Worm (Caenorhabditis elegans): ENCODE data around the gene F58G1.7.

- no peak for TF ChIP-seq flt-1 (GFP tag; IDR thresholded peaks at IDR 0.05)
- TF ChIP-seq tab-1 (GFP tag; IDR thresholded peaks at IDR 0.05), result no peak
- TF ChIP-seq klf-2 (GFP tag; conservative IDR thresholded peaks at IDR 0.05), result no peak
- TF ChIP-seq T22C8.4 (GFP tag; IDR thresholded peaks at IDR 0.05), result no peak
- TF ChIP-seq ztf-29 (GFP tag; IDR thresholded peaks at IDR 0.05), result no peak
- no peak for TF ChIP-seq cog-1 (tag; optimal IDR thresholded peaks at IDR 0.05)
- TF ChIP-seq ztf-23 (GFP tag; IDR thresholded peaks at IDR 0.05), result no peak
Measured at ce11 chrII:12914514-12915075, 33.5 kb downstream of the F58G1.7 start, which contains the start of gene F35C5.12.
